Worm (Caenorhabditis elegans): Measurements from ENCODE around the gene ttll-12.

DNA sequence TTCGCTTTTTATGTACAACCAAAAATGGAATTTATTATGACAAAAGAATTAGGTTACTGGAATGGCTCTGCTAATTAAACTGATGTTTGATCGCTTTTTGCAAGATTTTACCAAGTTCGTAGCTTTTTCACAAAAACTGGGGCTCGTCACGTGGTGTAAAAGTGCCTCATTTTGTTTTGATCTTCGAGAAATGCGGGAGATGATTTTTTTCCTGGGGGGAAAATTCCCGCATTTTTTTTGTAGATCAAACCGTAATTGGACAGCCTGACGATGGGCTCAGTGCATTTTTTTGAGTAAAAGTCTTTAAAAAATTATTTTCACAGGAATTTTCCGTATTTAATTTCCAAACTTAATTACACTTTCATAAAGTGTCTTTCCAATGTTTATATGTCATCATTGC, 49.7 kb upstream of the ttll-12 start:
- TF ChIP-seq nhr-237 (tag; optimal IDR thresholded peaks at IDR 0.05) (no peak), zag-1 (tag; optimal IDR thresholded peaks at IDR 0.05) (no peak), nhr-25 (tag; optimal IDR thresholded peaks at IDR 0.05) (no peak), dmd-4 (tag; optimal IDR thresholded peaks at IDR 0.05) (no peak), ztf-4 (tag; optimal IDR thresholded peaks at IDR 0.05) (no peak), sma-3 (GFP tag; optimal IDR thresholded peaks at IDR 0.05) (no peak)
